Fruit fly (Drosophila melanogaster) whole organism, embryonic: ENCODE data around the gene CG42833.

Experiments used
- Abd-B ChIP-seq: fragments of 200-800 bp; sonication (Bioruptor generic); optimal IDR thresholded peaks from 2 replicates; lab custom pipeline; 2018; ENCODE audit warnings: missing biosample characterization, mild to moderate bottlenecking, missing genetic modification characterization, moderate library complexity
- BEAF-32 ChIP-seq: fragments of 200-800 bp; sonication (Bioruptor generic); optimal IDR thresholded peaks from 3 replicates; lab custom pipeline; 2017; ENCODE audit warnings: missing biosample characterization, missing genetic modification characterization, mild to moderate bottlenecking, moderate library complexity, missing genetic modification reagents
- CG12155 ChIP-seq: fragments of 200-800 bp; sonication (Bioruptor generic); optimal IDR thresholded peaks from 3 replicates; lab custom pipeline; 2016; ENCODE audit warnings: missing biosample characterization, missing genetic modification characterization
- CG16863 ChIP-seq: fragments of 200-800 bp; sonication (Bioruptor generic); optimal IDR thresholded peaks from 3 replicates; lab custom pipeline; 2016; ENCODE audit warnings: missing biosample characterization, missing genetic modification characterization
- CG32767 ChIP-seq: fragments of 200-800 bp; sonication (Bioruptor generic); IDR thresholded peaks from 2 replicates; pipeline ENCODE4 v1.3.6; 2022; ENCODE audit warnings: missing biosample characterization, missing genetic modification characterization
- CG5245 ChIP-seq: fragments of 200-800 bp; sonication (Bioruptor generic); optimal IDR thresholded peaks from 3 replicates; lab custom pipeline; 2016; ENCODE audit warnings: missing biosample characterization, missing genetic modification characterization
- CG6654 ChIP-seq: fragments of 200-800 bp; sonication (Bioruptor generic); optimal IDR thresholded peaks from 2 replicates; lab custom pipeline; 2017; ENCODE audit warnings: missing biosample characterization, mild to moderate bottlenecking, missing genetic modification characterization
- CG8089 ChIP-seq: fragments of 200-800 bp; sonication (Bioruptor generic); optimal IDR thresholded peaks from 3 replicates; lab custom pipeline; 2016; ENCODE audit warnings: missing biosample characterization, missing genetic modification characterization
- CG9215 ChIP-seq: fragments of 200-800 bp; sonication (Bioruptor generic); IDR thresholded peaks from 2 replicates; pipeline ENCODE4 v1.3.6; 2022; ENCODE audit warnings: missing biosample characterization, missing genetic modification characterization
- CG9609 ChIP-seq: fragments of 200-800 bp; sonication (Bioruptor generic); optimal IDR thresholded peaks from 3 replicates; lab custom pipeline; 2016; ENCODE audit warnings: missing biosample characterization, missing genetic modification characterization
- Dp ChIP-seq: fragments of 200-800 bp; sonication (Bioruptor generic); optimal IDR thresholded peaks from 2 replicates; lab custom pipeline; 2018; ENCODE audit warnings: missing biosample characterization, mild to moderate bottlenecking, missing genetic modification characterization, moderate library complexity
- E2f2 ChIP-seq: fragments of 200-800 bp; sonication (Bioruptor generic); IDR thresholded peaks from 2 replicates; pipeline ENCODE4 v1.3.6; 2022; ENCODE audit warnings: missing biosample characterization, missing genetic modification characterization
- Fer1 ChIP-seq: fragments of 200-800 bp; sonication (Bioruptor generic); optimal IDR thresholded peaks from 2 replicates; lab custom pipeline; 2017; ENCODE audit warnings: missing biosample characterization, mild to moderate bottlenecking, missing genetic modification characterization
- GATAe ChIP-seq: fragments of 200-800 bp; sonication (Bioruptor generic); conservative IDR thresholded peaks from 2 replicates; pipeline ENCODE4 v1.3.6; 2022; ENCODE audit warnings: missing biosample characterization, missing genetic modification characterization
- Gug ChIP-seq: fragments of 200-800 bp; sonication (Bioruptor generic); IDR thresholded peaks from 4 replicates; pipeline ENCODE4 v1.3.6; 2022; ENCODE audit warnings: missing biosample characterization, missing genetic modification characterization
- Max ChIP-seq: fragments of 200-800 bp; sonication (Bioruptor generic); optimal IDR thresholded peaks from 2 replicates; lab custom pipeline; 2016; ENCODE audit warnings: missing biosample characterization, mild to moderate bottlenecking, missing genetic modification characterization
- Myb ChIP-seq: fragments of 200-800 bp; sonication (Bioruptor generic); optimal IDR thresholded peaks from 2 replicates; lab custom pipeline; 2016; ENCODE audit warnings: missing biosample characterization, missing genetic modification characterization
- Nf-YB ChIP-seq: fragments of 200-800 bp; sonication (Bioruptor generic); optimal IDR thresholded peaks from 3 replicates; lab custom pipeline; 2019; ENCODE audit warnings: missing biosample characterization, mild to moderate bottlenecking, missing genetic modification characterization, moderate library complexity
- Taf1 ChIP-seq: fragments of 200-800 bp; sonication (Bioruptor generic); IDR thresholded peaks from 2 replicates; pipeline ENCODE4 v1.3.6; 2022; ENCODE audit warnings: missing biosample characterization, missing genetic modification characterization
- Trl ChIP-seq, 3 experiments: fragments of >200 bp in 2 of 3; fragments of 200-800 bp in 1 of 3; sonication (Bioruptor generic) in 1 of 3; optimal IDR thresholded peaks; 2 replicates in 1 of 3; 3 replicates in 2 of 3; lab custom pipeline; 2016 to 2017; ENCODE audit warnings: missing biosample characterization in 1 of 3, missing genetic modification characterization in 1 of 3
- chif ChIP-seq, 2 experiments: fragments of 200-800 bp; sonication (Bioruptor generic); optimal IDR thresholded peaks; 3 replicates each; lab custom pipeline; 2016; ENCODE audit warnings: missing biosample characterization in 2 of 2, missing genetic modification characterization in 2 of 2
- exex ChIP-seq: fragments of 200-800 bp; sonication (Bioruptor generic); optimal IDR thresholded peaks from 4 replicates; lab custom pipeline; 2018; ENCODE audit warnings: missing biosample characterization, mild to moderate bottlenecking, missing genetic modification characterization, moderate library complexity
- fru ChIP-seq: fragments of >200 bp; optimal IDR thresholded peaks from 2 replicates; lab custom pipeline; 2017
- gcm2 ChIP-seq: fragments of 200-800 bp; sonication (Bioruptor generic); optimal IDR thresholded peaks from 2 replicates; lab custom pipeline; 2016; ENCODE audit warnings: missing biosample characterization, missing genetic modification characterization
- grau ChIP-seq: fragments of 200-800 bp; optimal IDR thresholded peaks from 3 replicates; lab custom pipeline; 2019; ENCODE audit warnings: missing biosample characterization, mild to moderate bottlenecking, missing genetic modification characterization, moderate library complexity
- ham ChIP-seq: fragments of 200-800 bp; sonication (Bioruptor generic); IDR thresholded peaks from 2 replicates; pipeline ENCODE4 v1.3.6; 2022; ENCODE audit warnings: missing biosample characterization, missing genetic modification characterization
- inv ChIP-seq: fragments of 200-800 bp; sonication (Bioruptor generic); IDR thresholded peaks from 2 replicates; pipeline ENCODE4 v1.3.6; 2022; ENCODE audit warnings: missing biosample characterization, missing genetic modification characterization; ENCODE audit not compliant: partially characterized antibody
- luna ChIP-seq: fragments of 200-800 bp; sonication (Bioruptor generic); optimal IDR thresholded peaks from 2 replicates; lab custom pipeline; 2016; ENCODE audit warnings: missing biosample characterization, missing genetic modification characterization
- mirr ChIP-seq: fragments of 200-800 bp; sonication (Bioruptor generic); optimal IDR thresholded peaks from 3 replicates; lab custom pipeline; 2018; ENCODE audit warnings: missing biosample characterization, mild to moderate bottlenecking, missing genetic modification characterization
- nom ChIP-seq: fragments of 200-800 bp; sonication (Bioruptor generic); optimal IDR thresholded peaks from 2 replicates; lab custom pipeline; 2017; ENCODE audit warnings: missing biosample characterization, missing genetic modification characterization, mild to moderate bottlenecking, moderate library complexity, missing genetic modification reagents
- sd ChIP-seq: fragments of 200-800 bp; sonication (Bioruptor generic); optimal IDR thresholded peaks from 3 replicates; lab custom pipeline; 2018; ENCODE audit warnings: missing biosample characterization, mild to moderate bottlenecking, missing genetic modification characterization, moderate library complexity
- sqz ChIP-seq: fragments of 200-800 bp; sonication (Bioruptor generic); optimal IDR thresholded peaks from 3 replicates; lab custom pipeline; 2018; ENCODE audit warnings: missing biosample characterization, mild to moderate bottlenecking, missing genetic modification characterization
- stc ChIP-seq: fragments of 200-800 bp; sonication (Bioruptor generic); IDR thresholded peaks from 2 replicates; pipeline ENCODE4 v1.3.6; 2022; ENCODE audit warnings: missing biosample characterization, missing genetic modification characterization
- stwl ChIP-seq: fragments of 200-800 bp; sonication (Bioruptor generic); optimal IDR thresholded peaks from 3 replicates; lab custom pipeline; 2018; ENCODE audit warnings: missing biosample characterization, mild to moderate bottlenecking, missing genetic modification characterization, moderate library complexity
- sug ChIP-seq: fragments of 200-800 bp; optimal IDR thresholded peaks from 2 replicates; lab custom pipeline; 2019; ENCODE audit warnings: missing biosample characterization, mild to moderate bottlenecking, missing genetic modification characterization, moderate library complexity
- zen ChIP-seq: fragments of 200-800 bp; sonication (Bioruptor generic); optimal IDR thresholded peaks from 3 replicates; lab custom pipeline; 2018; ENCODE audit warnings: missing biosample characterization, mild to moderate bottlenecking, missing genetic modification characterization, moderate library complexity

Gene CG42833

dm6 chr3L:20209896-20210295 lies 10.0 kb downstream of the CG42833 start:
- peak; percentile 76 for TF ChIP-seq mirr
- TF ChIP-seq ham (GFP tag; lab: Robert Waterston, UW), result no peak
- peak; percentile 72 for TF ChIP-seq exex (tag; lab: Kevin White, UChicago)
- no peak for TF ChIP-seq Abd-B (GFP tag; lab: Kevin White, UChicago)
- no peak for TF ChIP-seq CG9609 (GFP tag; lab: Kevin White, UChicago)
- TF ChIP-seq inv, result no peak
- no peak for TF ChIP-seq sqz
- no peak for TF ChIP-seq luna
- TF ChIP-seq CG6654 (GFP tag; lab: Kevin White, UChicago), result no peak
- TF ChIP-seq nom, result no peak
- TF ChIP-seq stc (GFP tag; lab: Robert Waterston, UW), result no peak
- TF ChIP-seq grau, result no peak
- TF ChIP-seq GATAe (GFP tag; lab: Robert Waterston, UW), result no peak
- no peak for TF ChIP-seq CG9215
- TF ChIP-seq sd (tag; lab: Kevin White, UChicago), result peak; percentile 24
- TF ChIP-seq gcm2 (GFP tag; lab: Kevin White, UChicago), result no peak
- no peak for TF ChIP-seq Taf1
- peak; percentile 20 for TF ChIP-seq sug (tag; lab: Kevin White, UChicago)
- no peak for TF ChIP-seq fru

dm6 chr3L:20212022-20212421 lies 12.1 kb downstream of the CG42833 start, which contains the start of gene CG7017:
TSS of gene CG7017 (minus strand) at chr3L:20212122.
- TF ChIP-seq Nf-YB (GFP tag; lab: Kevin White, UChicago) (no peak), CG32767 (GFP tag; lab: Robert Waterston, UW) (no peak), chif (GFP tag; optimal IDR thresholded peaks at IDR 0.05; lab: Kevin White, UChicago) (no peak), CG5245 (GFP tag; lab: Kevin White, UChicago) (no peak), Fer1 (GFP tag; lab: Kevin White, UChicago) (no peak)

dm6 chr3L:20220374-20220773 lies 20.5 kb downstream of the CG42833 start, which contains the start of gene CG6933:
TSS of gene CG6933 (minus strand) at chr3L:20220420.
- TF ChIP-seq CG8089 (GFP tag; lab: Kevin White, UChicago) (no peak), zen (tag; lab: Kevin White, UChicago) (no peak), exex (tag; lab: Kevin White, UChicago) (peak; percentile 98), Max (GFP tag; lab: Kevin White, UChicago) (no peak), sd (tag; lab: Kevin White, UChicago) (peak; percentile 70)

dm6 chr3L:20220918-20221317 lies 21.0 kb downstream of the CG42833 start:
- TF ChIP-seq BEAF-32 (GFP tag; lab: Kevin White, UChicago) (peak; percentile 30), Dp (GFP tag; lab: Kevin White, UChicago) (peak; percentile 41), Trl (optimal IDR thresholded peaks at IDR 0.05; lab: Kevin White, UChicago) (no peak), Trl (GFP tag; optimal IDR thresholded peaks at IDR 0.05; lab: Kevin White, UChicago) (no peak), Gug (no peak), CG16863 (GFP tag; lab: Kevin White, UChicago) (peak; percentile 55), Myb (GFP tag; lab: Kevin White, UChicago) (peak; percentile 84), stwl (peak; percentile 6), E2f2 (GFP tag; lab: Robert Waterston, UW) (peak; percentile 44), CG12155 (peak; percentile 67)
